Fruit fly (Drosophila melanogaster): ENCODE measurements around the gene nonA-l.

The nonA-l gene

DNA sequence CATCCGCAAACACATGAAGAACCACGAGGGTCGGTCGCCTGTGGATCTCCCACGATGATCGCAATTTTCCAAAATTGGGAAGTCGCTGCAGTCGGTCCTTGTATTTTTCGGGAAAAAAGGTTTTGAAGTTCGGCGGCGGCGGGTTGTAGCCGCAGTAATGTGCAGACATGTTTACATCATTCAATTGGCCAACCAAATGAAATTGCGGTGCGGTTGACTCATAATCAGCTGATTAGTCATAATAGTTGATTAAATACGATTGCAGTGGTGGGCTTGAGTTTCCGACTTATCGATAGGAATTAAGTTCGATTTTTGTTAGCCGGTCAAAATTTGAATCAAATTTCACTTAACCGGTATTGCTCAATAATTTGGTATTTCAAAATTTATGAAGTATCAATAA, 12.1 kb downstream of the nonA-l start, which contains the start of gene CG14907 (continued):
- TF ChIP-seq E2f1 (GFP tag; IDR thresholded peaks at IDR 0.05) (no peak), Sry-β (GFP tag; optimal IDR thresholded peaks at IDR 0.05) (no peak), CG3726 (GFP tag; IDR thresholded peaks at IDR 0.05) (no peak), Bteb2 (GFP tag; optimal IDR thresholded peaks at IDR 0.05) (no peak), Side (GFP tag; optimal IDR thresholded peaks at IDR 0.05) (peak; percentile 1), grau (tag; optimal IDR thresholded peaks at IDR 0.05) (no peak), CG10565 (GFP tag; optimal IDR thresholded peaks at IDR 0.05) (no peak), grn (GFP tag; optimal IDR thresholded peaks at IDR 0.05) (no peak), CG2129 (GFP tag; IDR thresholded peaks at IDR 0.05; ENCODE audit: partially characterized antibody) (no peak), NfI (GFP tag; optimal IDR thresholded peaks at IDR 0.05) (peak; percentile 8), C15 (GFP tag; IDR thresholded peaks at IDR 0.05) (no peak), gcm (GFP tag; optimal IDR thresholded peaks at IDR 0.05) (no peak), CG43689 (GFP tag; IDR thresholded peaks at IDR 0.05) (no peak), jigr1 (GFP tag; IDR thresholded peaks at IDR 0.05) (no peak), slbo (GFP tag; IDR thresholded peaks at IDR 0.05) (no peak), CG7556 (GFP tag; optimal IDR thresholded peaks at IDR 0.05) (no peak), CG30020 (tag; optimal IDR thresholded peaks at IDR 0.05) (no peak), CG11247 (GFP tag; IDR thresholded peaks at IDR 0.05) (no peak), vfl (GFP tag; optimal IDR thresholded peaks at IDR 0.05) (no peak), lola (GFP tag; optimal IDR thresholded peaks at IDR 0.05) (no peak), Dp (GFP tag; optimal IDR thresholded peaks at IDR 0.05) (peak; percentile 84), CG8478 (optimal IDR thresholded peaks at IDR 0.05) (no peak), cad (GFP tag; optimal IDR thresholded peaks at IDR 0.05) (no peak), MTF-1 (GFP tag; optimal IDR thresholded peaks at IDR 0.05; ENCODE audit: borderline replicate concordance) (no peak), Tbp (GFP tag; optimal IDR thresholded peaks at IDR 0.05) (no peak), ftz-f1 (GFP tag; optimal IDR thresholded peaks at IDR 0.05) (no peak), sim (GFP tag; IDR thresholded peaks at IDR 0.05) (no peak), lmd (GFP tag; IDR thresholded peaks at IDR 0.05) (no peak), Hand (GFP tag; optimal IDR thresholded peaks at IDR 0.05) (no peak), ATbp (GFP tag; optimal IDR thresholded peaks at IDR 0.05) (no peak), chinmo (GFP tag; IDR thresholded peaks at IDR 0.05; ENCODE audit: partially characterized antibody) (peak; percentile 74; the same call in 2 of the 4 replicates), tna (GFP tag; IDR thresholded peaks at IDR 0.05; ENCODE audit: partially characterized antibody) (peak; percentile 68), sr (GFP tag; IDR thresholded peaks at IDR 0.05) (no peak), CG6683 (GFP tag; optimal IDR thresholded peaks at IDR 0.05) (no peak), caup (GFP tag; optimal IDR thresholded peaks at IDR 0.05; ENCODE audit: severe bottlenecking) (no peak), gfzf (GFP tag; optimal IDR thresholded peaks at IDR 0.05) (no peak), vnd (GFP tag; IDR thresholded peaks at IDR 0.05; ENCODE audit: partially characterized antibody) (peak; percentile 34; the same call in 1 of the 3 replicates), Asciz (GFP tag; optimal IDR thresholded peaks at IDR 0.05) (no peak), Oli (tag; optimal IDR thresholded peaks at IDR 0.05) (no peak), HmgZ (tag; optimal IDR thresholded peaks at IDR 0.05) (peak; percentile 2), CG16863 (GFP tag; optimal IDR thresholded peaks at IDR 0.05) (no peak), ken (GFP tag; IDR thresholded peaks at IDR 0.05) (no peak), CG7745 (tag; optimal IDR thresholded peaks at IDR 0.05) (no peak), p53 (GFP tag; optimal IDR thresholded peaks at IDR 0.05) (no peak), tio (GFP tag; optimal IDR thresholded peaks at IDR 0.05) (no peak), ro (GFP tag; IDR thresholded peaks at IDR 0.05) (no peak), dimm (GFP tag; IDR thresholded peaks at IDR 0.05) (no peak), knrl (GFP tag; IDR thresholded peaks at IDR 0.05; ENCODE audit: partially characterized antibody) (peak; percentile 43; the same call in 2 of the 3 replicates), CG30431 (GFP tag; optimal IDR thresholded peaks at IDR 0.05) (no peak), Dbx (GFP tag; IDR thresholded peaks at IDR 0.05) (0 out of 3 replicates have a peak, but pooled peaks have one; percentile 16), CG1602 (GFP tag; optimal IDR thresholded peaks at IDR 0.05) (no peak)

All from whole organism, embryonic.